Fruit fly (Drosophila melanogaster): Measurements from ENCODE around the gene loco.

- TF ChIP-seq slp2 (GFP tag; optimal IDR thresholded peaks at IDR 0.05) (no peak), shn (GFP tag; optimal IDR thresholded peaks at IDR 0.05) (no peak), CG7745 (tag; optimal IDR thresholded peaks at IDR 0.05) (no peak), Nf-YC (tag; optimal IDR thresholded peaks at IDR 0.05) (no peak), btn (GFP tag; optimal IDR thresholded peaks at IDR 0.05) (no peak), Awh (GFP tag; IDR thresholded peaks at IDR 0.05) (no peak)
These were observed 33.6 kb upstream of the loco start for dm6 chr3R:22672695-22673346.
